Worm (Caenorhabditis elegans): ENCODE data around the gene par-3.

par-3 gene

ce11 chrIII:5683998-5684397 is 20.0 kb downstream of the par-3 start, which contains the start of gene rcan-1 (continued):
- TF ChIP-seq dpl-1 (GFP tag; optimal IDR thresholded peaks at IDR 0.05): no peak

- TF ChIP-seq sdz-38 (tag; optimal IDR thresholded peaks at IDR 0.05): no peak
- TF ChIP-seq attf-5 (GFP tag; optimal IDR thresholded peaks at IDR 0.05): peak; percentile 5
- TF ChIP-seq K12H6.12 (tag; optimal IDR thresholded peaks at IDR 0.05): peak; percentile 47
- no peak for TF ChIP-seq atf-7 (tag; optimal IDR thresholded peaks at IDR 0.05)
- TF ChIP-seq aptf-3 (GFP tag; IDR thresholded peaks at IDR 0.05): no peak
- TF ChIP-seq F55B11.4 (tag; optimal IDR thresholded peaks at IDR 0.05; ENCODE audit: borderline replicate concordance, insufficient read depth): no peak
- TF ChIP-seq nhr-80 (tag; optimal IDR thresholded peaks at IDR 0.05): peak; percentile 40
- TF ChIP-seq fkh-3 (tag; optimal IDR thresholded peaks at IDR 0.05): no peak
- TF ChIP-seq cebp-1 (GFP tag; IDR thresholded peaks at IDR 0.05): no peak
- peak; percentile 67 for TF ChIP-seq cebp-1 (tag; optimal IDR thresholded peaks at IDR 0.05)
- peak; percentile 44; the same call in 1 of the 2 replicates for TF ChIP-seq hmg-1.2 (GFP tag; IDR thresholded peaks at IDR 0.05)
- peak; percentile 6 for TF ChIP-seq ZK185.1 (tag; optimal IDR thresholded peaks at IDR 0.05; ENCODE audit: poor library complexity, severe bottlenecking)
- TF ChIP-seq ztf-22 (GFP tag; optimal IDR thresholded peaks at IDR 0.05): no peak
- 0 out of 2 replicates have a peak, but pooled peaks have one; percentile 13 for TF ChIP-seq attf-3 (GFP tag; conservative IDR thresholded peaks at IDR 0.05)
Observed at ce11 chrIII:5688246-5688645, 24.2 kb downstream of the par-3 start.

DNA sequence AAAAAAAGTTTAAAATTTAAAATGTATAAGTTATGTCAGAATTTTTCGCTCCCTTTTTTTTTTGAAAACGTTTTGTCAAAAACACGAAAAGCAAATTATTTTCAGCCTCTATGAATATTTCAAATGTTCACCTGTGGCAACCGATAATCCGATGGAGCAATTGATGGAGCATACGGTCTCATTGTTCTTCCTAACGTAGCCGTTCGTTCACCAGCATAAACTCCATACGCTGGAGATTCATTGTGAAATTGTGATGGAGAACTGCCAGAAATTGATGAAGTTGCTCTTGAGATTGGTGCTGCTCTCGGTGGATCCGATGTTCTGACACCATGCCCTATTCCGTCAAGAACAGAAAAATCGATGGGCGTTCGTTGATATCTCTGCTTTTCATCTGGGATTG is 27.8 kb downstream of the par-3 start:
- TF ChIP-seq F52B5.7 (tag; optimal IDR thresholded peaks at IDR 0.05) (no peak), snpc-1.3 (tag; optimal IDR thresholded peaks at IDR 0.05; ENCODE audit: insufficient read depth) (no peak), bed-2 (GFP tag; IDR thresholded peaks at IDR 0.05) (no peak), egl-18 (GFP tag; IDR thresholded peaks at IDR 0.05) (no peak), nfyb-1 (GFP tag; IDR thresholded peaks at IDR 0.05) (no peak), tlf-1 (GFP tag; optimal IDR thresholded peaks at IDR 0.05) (no peak), mxl-1 (tag; optimal IDR thresholded peaks at IDR 0.05) (no peak), C06A6.2 (GFP tag; conservative IDR thresholded peaks at IDR 0.05) (no peak), rec-8 (tag; optimal IDR thresholded peaks at IDR 0.05) (no peak), lsl-1 (GFP tag; optimal IDR thresholded peaks at IDR 0.05) (no peak), B0035.1 (tag; optimal IDR thresholded peaks at IDR 0.05) (no peak), ceh-91 (GFP tag; IDR thresholded peaks at IDR 0.05) (no peak)

DNA sequence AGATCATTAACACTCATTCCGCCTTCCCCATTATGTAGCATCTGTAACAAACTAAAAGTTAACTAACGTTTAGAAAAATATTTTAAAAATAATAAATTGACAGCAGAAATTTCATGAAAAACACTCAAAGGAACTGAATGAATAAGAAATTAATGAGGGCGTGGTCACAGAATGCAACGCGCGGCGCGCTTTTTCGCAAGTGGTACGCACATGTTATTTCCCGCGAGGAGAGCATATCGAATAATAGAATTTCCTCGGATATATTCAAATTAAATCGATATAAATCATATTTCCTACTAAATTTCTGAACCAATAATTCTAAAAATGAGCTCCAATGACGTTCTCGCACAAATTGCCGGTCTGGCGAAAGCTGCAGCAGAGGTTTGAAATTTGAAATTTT is 28.7 kb downstream of the par-3 start, which contains the start of the genes abi-1 and arle-14:
Gene abi-1, minus strand, starts transcription at position 51 of the 400 bp plus-strand sequence.
Gene arle-14, plus strand, starts transcription at position 217 of the 400 bp plus-strand sequence.
- peak; percentile 81 for TF ChIP-seq efl-1 (GFP tag; optimal IDR thresholded peaks at IDR 0.05)
- 0 out of 2 replicates have a peak, but pooled peaks have one; percentile 18 for TF ChIP-seq madf-8 (GFP tag; conservative IDR thresholded peaks at IDR 0.05)
- no peak for TF ChIP-seq Y67H2A.10 (GFP tag; conservative IDR thresholded peaks at IDR 0.05)
- peak; percentile 33 for TF ChIP-seq lsl-1 (GFP tag; optimal IDR thresholded peaks at IDR 0.05)
- 0 out of 2 replicates have a peak, but pooled peaks have one; percentile 16 for TF ChIP-seq ceh-91 (GFP tag; IDR thresholded peaks at IDR 0.05)
- peak; percentile 16; the same call in 1 of the 2 replicates for TF ChIP-seq D2030.7 (GFP tag; IDR thresholded peaks at IDR 0.05)
- TF ChIP-seq dpl-1 (GFP tag; optimal IDR thresholded peaks at IDR 0.05): peak; percentile 23
- no peak for TF ChIP-seq ztf-3 (GFP tag; optimal IDR thresholded peaks at IDR 0.05)
- TF ChIP-seq snpc-1.1 (tag; optimal IDR thresholded peaks at IDR 0.05; ENCODE audit: insufficient read depth): peak; percentile 51
- no peak for TF ChIP-seq nhr-120 (GFP tag; IDR thresholded peaks at IDR 0.05)
- peak; percentile 7 for TF ChIP-seq lin-54 (GFP tag; optimal IDR thresholded peaks at IDR 0.05)
- no peak for TF ChIP-seq ceh-40 (GFP tag; IDR thresholded peaks at IDR 0.05)
- TF ChIP-seq F57C9.4 (tag; optimal IDR thresholded peaks at IDR 0.05): no peak
- no peak for TF ChIP-seq xnd-1 (tag; optimal IDR thresholded peaks at IDR 0.05)
- 0 out of 2 replicates have a peak, but pooled peaks have one; percentile 25 for TF ChIP-seq mcd-1 (GFP tag; IDR thresholded peaks at IDR 0.05)
- TF ChIP-seq F33H1.4 (GFP tag; IDR thresholded peaks at IDR 0.05): peak; percentile 43; the same call in 1 of the 2 replicates
- TF ChIP-seq nfya-1 (tag; optimal IDR thresholded peaks at IDR 0.05; ENCODE audit: borderline replicate concordance, insufficient read depth): no peak
- TF ChIP-seq rpc-1 (optimal IDR thresholded peaks at IDR 0.05): no peak
- no peak for TF ChIP-seq rpc-1 (tag; optimal IDR thresholded peaks at IDR 0.05)
- TF ChIP-seq madf-6 (GFP tag; IDR thresholded peaks at IDR 0.05): peak; percentile 75; the same call in 1 of the 2 replicates
- no peak for TF ChIP-seq somi-1 (GFP tag; optimal IDR thresholded peaks at IDR 0.05)
